Worm (Caenorhabditis elegans): ENCODE results near the gene spp-3.

spp-3 gene

ce11 chrX:7340394-7340793, 25.2 kb upstream of the spp-3 start:
- TF ChIP-seq lir-3 (tag; optimal IDR thresholded peaks at IDR 0.05; ENCODE audit: poor library complexity) (no peak), pqm-1 (tag; optimal IDR thresholded peaks at IDR 0.05) (no peak), hpl-2 (GFP tag; optimal IDR thresholded peaks at IDR 0.05) (no peak), zip-4 (GFP tag; optimal IDR thresholded peaks at IDR 0.05) (no peak), ceh-8 (GFP tag; optimal IDR thresholded peaks at IDR 0.05) (no peak), fkh-10 (GFP tag; optimal IDR thresholded peaks at IDR 0.05) (no peak), nhr-77 (tag; optimal IDR thresholded peaks at IDR 0.05) (no peak), lin-39 (tag; optimal IDR thresholded peaks at IDR 0.05) (no peak), elt-2 (tag; optimal IDR thresholded peaks at IDR 0.05) (no peak), pax-3 (tag; optimal IDR thresholded peaks at IDR 0.05) (no peak), egl-13 (tag; optimal IDR thresholded peaks at IDR 0.05) (no peak), unc-86 (tag; optimal IDR thresholded peaks at IDR 0.05) (no peak), nhr-237 (tag; optimal IDR thresholded peaks at IDR 0.05) (no peak), ceh-63 (GFP tag; optimal IDR thresholded peaks at IDR 0.05) (no peak), unc-130 (tag; optimal IDR thresholded peaks at IDR 0.05) (no peak), ces-1 (GFP tag; optimal IDR thresholded peaks at IDR 0.05) (no peak), skn-1 (tag; optimal IDR thresholded peaks at IDR 0.05) (no peak), fos-1 (tag; optimal IDR thresholded peaks at IDR 0.05) (no peak), hlh-17 (GFP tag; optimal IDR thresholded peaks at IDR 0.05; ENCODE audit: borderline replicate concordance) (no peak), snu-23 (GFP tag; optimal IDR thresholded peaks at IDR 0.05) (peak; percentile 12), C34B4.2 (tag; optimal IDR thresholded peaks at IDR 0.05) (no peak), C04F5.9 (tag; optimal IDR thresholded peaks at IDR 0.05) (no peak), lin-13 (GFP tag; optimal IDR thresholded peaks at IDR 0.05) (no peak), nhr-84 (tag; optimal IDR thresholded peaks at IDR 0.05) (no peak), dsc-1 (tag; optimal IDR thresholded peaks at IDR 0.05) (no peak), mep-1 (tag; optimal IDR thresholded peaks at IDR 0.05) (peak; percentile 43), nhr-76 (tag; optimal IDR thresholded peaks at IDR 0.05) (no peak), nhr-85 (tag) (no peak), Y116A8C.19 (tag; optimal IDR thresholded peaks at IDR 0.05; ENCODE audit: borderline replicate concordance) (no peak), ceh-88 (GFP tag; IDR thresholded peaks at IDR 0.05) (no peak), mef-2 (tag; optimal IDR thresholded peaks at IDR 0.05) (no peak), sptf-1 (tag; optimal IDR thresholded peaks at IDR 0.05) (no peak), ama-1 (optimal IDR thresholded peaks at IDR 0.05) (no peak), lin-15B (tag; optimal IDR thresholded peaks at IDR 0.05) (no peak), dpl-1 (GFP tag; optimal IDR thresholded peaks at IDR 0.05) (peak; percentile 2 to 42 (median 28)), isw-1 (GFP tag; IDR thresholded peaks at IDR 0.05) (no peak), zag-1 (tag; optimal IDR thresholded peaks at IDR 0.05) (no peak), ztf-11 (tag; optimal IDR thresholded peaks at IDR 0.05) (no peak), ceh-90 (tag; optimal IDR thresholded peaks at IDR 0.05) (no peak), aly-2 (tag; optimal IDR thresholded peaks at IDR 0.05) (no peak), swsn-7 (tag; optimal IDR thresholded peaks at IDR 0.05) (peak; percentile 24), mab-9 (GFP tag; IDR thresholded peaks at IDR 0.05) (no peak), C16A3.4 (tag; optimal IDR thresholded peaks at IDR 0.05) (no peak), ets-5 (GFP tag; IDR thresholded peaks at IDR 0.05) (no peak), aha-1 (tag; optimal IDR thresholded peaks at IDR 0.05) (no peak), lin-14 (GFP tag; optimal IDR thresholded peaks at IDR 0.05) (peak; percentile 12), elt-3 (tag; optimal IDR thresholded peaks at IDR 0.05) (peak in 1 of 6 experiments; percentile 3), ceh-82 (tag; optimal IDR thresholded peaks at IDR 0.05) (no peak), snpc-4 (tag; optimal IDR thresholded peaks at IDR 0.05) (no peak), xbp-1 (tag; optimal IDR thresholded peaks at IDR 0.05) (peak; percentile 14), sup-37 (GFP tag; optimal IDR thresholded peaks at IDR 0.05) (no peak), nhr-11 (tag; optimal IDR thresholded peaks at IDR 0.05) (no peak), alr-1 (tag; optimal IDR thresholded peaks at IDR 0.05; ENCODE audit: borderline replicate concordance) (no peak), lsy-2 (tag; optimal IDR thresholded peaks at IDR 0.05) (peak in 1 of 2 experiments; percentile 10), fkh-4 (tag; optimal IDR thresholded peaks at IDR 0.05; ENCODE audit: borderline replicate concordance) (no peak)
